Fruit fly (Drosophila melanogaster) whole organism, embryonic: Measurements from ENCODE around the gene CG8206.

Source experiments
- Bteb2 ChIP-seq: fragments of 200-800 bp; sonication (Bioruptor generic); optimal IDR thresholded peaks from 2 replicates; lab custom pipeline; 2016; ENCODE audit warnings: missing biosample characterization, missing genetic modification characterization
- CG12219 ChIP-seq: fragments of 200-800 bp; sonication (Bioruptor generic); optimal IDR thresholded peaks from 3 replicates; lab custom pipeline; 2018; ENCODE audit warnings: missing biosample characterization, mild to moderate bottlenecking, missing genetic modification characterization
- CG12942 ChIP-seq: fragments of 200-800 bp; sonication (Bioruptor generic); optimal IDR thresholded peaks from 3 replicates; lab custom pipeline; 2016; ENCODE audit warnings: missing biosample characterization, missing genetic modification characterization
- CG14014 ChIP-seq: fragments of 200-800 bp; sonication (Bioruptor generic); IDR thresholded peaks from 2 replicates; pipeline ENCODE4 v1.3.6; 2022; ENCODE audit warnings: missing biosample characterization, missing genetic modification characterization
- CG14710 ChIP-seq: fragments of 200-800 bp; sonication (Bioruptor generic); optimal IDR thresholded peaks from 3 replicates; lab custom pipeline; 2019; ENCODE audit warnings: missing biosample characterization, mild to moderate bottlenecking, missing genetic modification characterization, moderate library complexity
- CG14965 ChIP-seq: fragments of 200-800 bp; sonication (Bioruptor generic); optimal IDR thresholded peaks from 2 replicates; lab custom pipeline; 2016; ENCODE audit warnings: missing biosample characterization, missing genetic modification characterization, borderline replicate concordance
- CG15011 ChIP-seq: fragments of 200-800 bp; sonication (Bioruptor generic); optimal IDR thresholded peaks from 3 replicates; lab custom pipeline; 2018; ENCODE audit warnings: missing biosample characterization, mild to moderate bottlenecking, missing genetic modification characterization
- CG15479 ChIP-seq: fragments of 200-800 bp; sonication (Bioruptor generic); optimal IDR thresholded peaks from 3 replicates; lab custom pipeline; 2019; ENCODE audit warnings: missing biosample characterization, mild to moderate bottlenecking, missing genetic modification characterization, moderate library complexity
- CG17186 ChIP-seq: fragments of 200-800 bp; sonication (Bioruptor generic); optimal IDR thresholded peaks from 3 replicates; lab custom pipeline; 2017; ENCODE audit warnings: missing biosample characterization, missing genetic modification reagents, missing genetic modification characterization
- CG30431 ChIP-seq: fragments of 200-800 bp; sonication (Bioruptor generic); optimal IDR thresholded peaks from 2 replicates; lab custom pipeline; 2017; ENCODE audit warnings: missing biosample characterization, missing genetic modification characterization
- CG3281 ChIP-seq: fragments of 200-800 bp; sonication (Bioruptor generic); optimal IDR thresholded peaks from 3 replicates; lab custom pipeline; 2017; ENCODE audit warnings: missing biosample characterization, mild to moderate bottlenecking, missing genetic modification characterization
- CG34422 ChIP-seq: fragments of 200-800 bp; sonication (Bioruptor generic); IDR thresholded peaks from 3 replicates; pipeline ENCODE4 v1.3.6; 2022; ENCODE audit warnings: missing biosample characterization, missing genetic modification characterization
- CG4282 ChIP-seq: fragments of 200-800 bp; sonication (Bioruptor generic); optimal IDR thresholded peaks from 2 replicates; lab custom pipeline; 2016; ENCODE audit warnings: missing biosample characterization, missing genetic modification characterization
- CG6254 ChIP-seq: fragments of 200-800 bp; sonication (Bioruptor generic); optimal IDR thresholded peaks from 3 replicates; lab custom pipeline; 2017; ENCODE audit warnings: mild to moderate bottlenecking, missing biosample characterization, missing genetic modification reagents, missing genetic modification characterization
- CG6683 ChIP-seq: fragments of 200-800 bp; sonication (Bioruptor generic); optimal IDR thresholded peaks from 2 replicates; lab custom pipeline; 2017; ENCODE audit warnings: missing biosample characterization, mild to moderate bottlenecking, missing genetic modification characterization, missing genetic modification reagents
- CG6689 ChIP-seq: fragments of 200-800 bp; sonication (Bioruptor generic); IDR thresholded peaks from 2 replicates; pipeline ENCODE4 v1.3.6; 2022; ENCODE audit warnings: missing biosample characterization, missing genetic modification characterization
- CG7745 ChIP-seq: fragments of 200-800 bp; sonication (Bioruptor generic); optimal IDR thresholded peaks from 2 replicates; lab custom pipeline; 2018; ENCODE audit warnings: missing biosample characterization, mild to moderate bottlenecking, missing genetic modification characterization, moderate library complexity
- CG8359 ChIP-seq: fragments of 200-800 bp; sonication (Bioruptor generic); optimal IDR thresholded peaks from 2 replicates; lab custom pipeline; 2017; ENCODE audit warnings: missing biosample characterization, mild to moderate bottlenecking, missing genetic modification characterization, borderline replicate concordance
- CG8388 ChIP-seq: fragments of 200-800 bp; sonication (Bioruptor generic); optimal IDR thresholded peaks from 2 replicates; lab custom pipeline; 2019; ENCODE audit warnings: missing biosample characterization, mild to moderate bottlenecking, missing genetic modification characterization, moderate library complexity
- CG9797 ChIP-seq: fragments of 200-800 bp; sonication (Bioruptor generic); optimal IDR thresholded peaks from 3 replicates; lab custom pipeline; 2018; ENCODE audit warnings: missing biosample characterization, mild to moderate bottlenecking, missing genetic modification characterization
- Dp ChIP-seq: fragments of 200-800 bp; sonication (Bioruptor generic); optimal IDR thresholded peaks from 2 replicates; lab custom pipeline; 2018; ENCODE audit warnings: missing biosample characterization, mild to moderate bottlenecking, missing genetic modification characterization, moderate library complexity
- Drgx ChIP-seq: fragments of 200-800 bp; sonication (Bioruptor generic); IDR thresholded peaks from 2 replicates; pipeline ENCODE4 v1.3.6; 2022; ENCODE audit warnings: missing biosample characterization, missing genetic modification characterization
- GATAe ChIP-seq: fragments of 200-800 bp; sonication (Bioruptor generic); conservative IDR thresholded peaks from 2 replicates; pipeline ENCODE4 v1.3.6; 2022; ENCODE audit warnings: missing biosample characterization, missing genetic modification characterization
- H15 ChIP-seq: fragments of 200-800 bp; sonication (Bioruptor generic); IDR thresholded peaks from 3 replicates; pipeline ENCODE4 v1.3.6; 2022; ENCODE audit warnings: missing biosample characterization, missing genetic modification characterization
- H2.0 ChIP-seq: fragments of 200-800 bp; sonication (Bioruptor generic); IDR thresholded peaks from 2 replicates; pipeline ENCODE4 v1.3.6; 2022; ENCODE audit warnings: missing biosample characterization, missing genetic modification characterization
- Hr3 ChIP-seq: fragments of 200-800 bp; sonication (Bioruptor generic); optimal IDR thresholded peaks from 3 replicates; lab custom pipeline; 2016; ENCODE audit warnings: missing biosample characterization, missing genetic modification characterization
- Trl ChIP-seq, 3 experiments: fragments of >200 bp in 2 of 3; fragments of 200-800 bp in 1 of 3; sonication (Bioruptor generic) in 1 of 3; optimal IDR thresholded peaks; 2 replicates in 1 of 3; 3 replicates in 2 of 3; lab custom pipeline; 2016 to 2017; ENCODE audit warnings: missing biosample characterization in 1 of 3, missing genetic modification characterization in 1 of 3
- Xrp1 ChIP-seq: fragments of 200-800 bp; sonication (Bioruptor generic); IDR thresholded peaks from 2 replicates; pipeline ENCODE4 v1.3.6; 2022; ENCODE audit warnings: missing biosample characterization, missing genetic modification characterization
- abd-A ChIP-seq: fragments of 200-800 bp; sonication (Bioruptor generic); optimal IDR thresholded peaks from 3 replicates; lab custom pipeline; 2019; ENCODE audit warnings: missing biosample characterization, mild to moderate bottlenecking, missing genetic modification characterization, moderate library complexity
- aop ChIP-seq: fragments of 200-800 bp; sonication (Bioruptor generic); IDR thresholded peaks from 2 replicates; pipeline ENCODE4 v1.3.6; 2022; ENCODE audit warnings: missing biosample characterization, missing genetic modification characterization
- chn ChIP-seq: fragments of 200-800 bp; sonication (Bioruptor generic); optimal IDR thresholded peaks from 2 replicates; lab custom pipeline; 2016; ENCODE audit warnings: missing biosample characterization, missing genetic modification characterization
- croc ChIP-seq: fragments of 200-800 bp; sonication (Bioruptor generic); conservative IDR thresholded peaks from 3 replicates; pipeline ENCODE4 v1.3.6; 2022; ENCODE audit warnings: missing biosample characterization, missing genetic modification characterization
- dm ChIP-seq: fragments of 200-800 bp; sonication (Bioruptor generic); optimal IDR thresholded peaks from 3 replicates; lab custom pipeline; 2016; ENCODE audit warnings: missing biosample characterization, missing genetic modification characterization
- dpn ChIP-seq, 2 experiments: fragments of 200-800 bp; sonication (Bioruptor generic); optimal IDR thresholded peaks; 3 replicates each; lab custom pipeline; 2016; ENCODE audit warnings: missing biosample characterization in 2 of 2, missing genetic modification characterization in 2 of 2
- grau ChIP-seq: fragments of 200-800 bp; optimal IDR thresholded peaks from 3 replicates; lab custom pipeline; 2019; ENCODE audit warnings: missing biosample characterization, mild to moderate bottlenecking, missing genetic modification characterization, moderate library complexity
- her ChIP-seq: fragments of 200-800 bp; sonication (Bioruptor generic); optimal IDR thresholded peaks from 2 replicates; lab custom pipeline; 2016; ENCODE audit warnings: missing biosample characterization, missing genetic modification characterization
- ken ChIP-seq: fragments of 200-800 bp; sonication (Bioruptor generic); IDR thresholded peaks from 3 replicates; pipeline ENCODE4 v1.3.6; 2022; ENCODE audit warnings: missing biosample characterization, missing genetic modification characterization
- knrl ChIP-seq: fragments of 200-800 bp; sonication (Bioruptor generic); IDR thresholded peaks from 3 replicates; pipeline ENCODE4 v1.3.6; 2022; ENCODE audit warnings: missing biosample characterization, missing genetic modification characterization; ENCODE audit not compliant: partially characterized antibody
- mam ChIP-seq: fragments of 200-800 bp; sonication (Bioruptor generic); optimal IDR thresholded peaks from 3 replicates; lab custom pipeline; 2016; ENCODE audit warnings: missing biosample characterization, missing genetic modification characterization
- odd ChIP-seq: fragments of 200-800 bp; sonication (Bioruptor generic); optimal IDR thresholded peaks from 2 replicates; lab custom pipeline; 2017; ENCODE audit warnings: missing biosample characterization, mild to moderate bottlenecking, missing genetic modification characterization
- p53 ChIP-seq: fragments of 200-800 bp; sonication (Bioruptor generic); optimal IDR thresholded peaks from 2 replicates; lab custom pipeline; 2016; ENCODE audit warnings: missing biosample characterization, missing genetic modification characterization
- pfk ChIP-seq: fragments of 200-800 bp; sonication (Bioruptor generic); optimal IDR thresholded peaks from 2 replicates; lab custom pipeline; 2018; ENCODE audit warnings: missing biosample characterization, mild to moderate bottlenecking, missing genetic modification characterization, moderate library complexity
- phol ChIP-seq: fragments of 200-800 bp; sonication (Bioruptor generic); optimal IDR thresholded peaks from 3 replicates; lab custom pipeline; 2018; ENCODE audit warnings: missing biosample characterization, mild to moderate bottlenecking, missing genetic modification characterization, moderate library complexity
- pnt ChIP-seq: fragments of 200-800 bp; sonication (Bioruptor generic); optimal IDR thresholded peaks from 3 replicates; lab custom pipeline; 2016; ENCODE audit warnings: missing biosample characterization, missing genetic modification characterization
- prd ChIP-seq, 3 experiments: fragments of >200 bp in 2 of 3; fragments of 200-800 bp in 1 of 3; sonication (Bioruptor generic) in 1 of 3; optimal IDR thresholded peaks in 2 of 3; IDR thresholded peaks in 1 of 3; 2 replicates in 2 of 3; 3 replicates in 1 of 3; pipeline versions ENCODE4 v1.3.6 to Lab custom; 2017 to 2022; ENCODE audit warnings: missing biosample characterization in 1 of 3, missing genetic modification characterization in 1 of 3
- pzg ChIP-seq: fragments of 200-800 bp; sonication (Bioruptor generic); optimal IDR thresholded peaks from 3 replicates; lab custom pipeline; 2018; ENCODE audit warnings: missing biosample characterization, mild to moderate bottlenecking, missing genetic modification characterization, moderate library complexity
- scrt ChIP-seq: fragments of 200-800 bp; sonication (Bioruptor generic); optimal IDR thresholded peaks from 2 replicates; lab custom pipeline; 2018; ENCODE audit warnings: missing biosample characterization, mild to moderate bottlenecking, missing genetic modification characterization, moderate library complexity
- unpg ChIP-seq: fragments of 200-800 bp; sonication (Bioruptor generic); optimal IDR thresholded peaks from 3 replicates; lab custom pipeline; 2018; ENCODE audit warnings: missing biosample characterization, mild to moderate bottlenecking, missing genetic modification characterization, moderate library complexity
- vvl ChIP-seq: fragments of 200-800 bp; sonication (Bioruptor generic); IDR thresholded peaks from 2 replicates; pipeline ENCODE4 v1.3.6; 2022; ENCODE audit warnings: missing biosample characterization, missing genetic modification characterization

CG8206 gene

dm6 chrX:15703720-15704206 is 35.3 kb upstream of the CG8206 start, which contains the start of the genes Pis and Hap40 (continued):
- TF ChIP-seq CG12942 (peak; percentile 55), CG6689 (GFP tag; lab: Robert Waterston, UW) (peak; percentile 78), CG6254 (GFP tag; lab: Kevin White, UChicago) (no peak), CG3281 (GFP tag; lab: Kevin White, UChicago) (peak; percentile 62), phol (peak; percentile 85), CG7745 (tag; lab: Kevin White, UChicago) (no peak), GATAe (GFP tag; lab: Robert Waterston, UW) (no peak; the same call in 1 of the 2 replicates), CG12219 (GFP tag; lab: Kevin White, UChicago) (peak; percentile 43), Xrp1 (GFP tag; lab: Robert Waterston, UW) (peak; percentile 62), CG8359 (GFP tag; lab: Kevin White, UChicago) (no peak), croc (GFP tag; lab: Robert Waterston, UW) (peak; percentile 70; the same call in 2 of the 3 replicates), dpn (GFP tag; optimal IDR thresholded peaks at IDR 0.05; lab: Kevin White, UChicago) (peak; percentile 51 to 78), CG30431 (peak; percentile 53), pzg (GFP tag; lab: Kevin White, UChicago) (peak; percentile 62), Hr3 (GFP tag; lab: Kevin White, UChicago) (peak; percentile 72), abd-A (tag; lab: Kevin White, UChicago) (no peak), Bteb2 (GFP tag; lab: Kevin White, UChicago) (no peak), CG15479 (GFP tag; lab: Kevin White, UChicago) (no peak), dm (GFP tag; lab: Kevin White, UChicago) (no peak), H15 (GFP tag; lab: Robert Waterston, UW) (0 out of 3 replicates have a peak, but pooled peaks have one; percentile 31), pnt (GFP tag; lab: Kevin White, UChicago) (peak; percentile 73), CG15011 (GFP tag; lab: Kevin White, UChicago) (peak; percentile 32), mam (GFP tag; lab: Kevin White, UChicago) (peak; percentile 68), CG4282 (GFP tag; lab: Kevin White, UChicago) (no peak), CG14710 (tag; lab: Kevin White, UChicago) (peak; percentile 87), CG6683 (no peak), CG9797 (GFP tag; lab: Kevin White, UChicago) (peak; percentile 92), CG14965 (no peak), vvl (0 out of 2 replicates have a peak, but pooled peaks have one; percentile 18), grau (peak; percentile 84), H2.0 (GFP tag; lab: Robert Waterston, UW) (peak; percentile 26; the same call in 1 of the 2 replicates), aop (GFP tag; lab: Robert Waterston, UW) (no peak), CG8388 (GFP tag; lab: Kevin White, UChicago) (peak; percentile 56), her (GFP tag; lab: Kevin White, UChicago) (no peak), prd (optimal IDR thresholded peaks at IDR 0.05; lab: Kevin White, UChicago) (no peak), prd (GFP tag; IDR thresholded peaks at IDR 0.05; lab: Robert Waterston, UW) (peak; percentile 81), unpg (GFP tag; lab: Kevin White, UChicago) (peak; percentile 72), knrl (GFP tag; lab: Robert Waterston, UW) (no peak), odd (GFP tag; lab: Kevin White, UChicago) (no peak), p53 (GFP tag; lab: Kevin White, UChicago) (no peak), Drgx (GFP tag; lab: Robert Waterston, UW) (peak; percentile 47; the same call in 1 of the 2 replicates), ken (peak; percentile 67; the same call in 2 of the 3 replicates), pfk (GFP tag; lab: Kevin White, UChicago) (no peak), CG14014 (GFP tag; lab: Robert Waterston, UW) (peak; percentile 80), Dp (no peak), CG17186 (peak; percentile 10), CG34422 (GFP tag; lab: Robert Waterston, UW) (peak; percentile 61; the same call in 2 of the 3 replicates), scrt (GFP tag; lab: Kevin White, UChicago) (no peak), chn (GFP tag; lab: Kevin White, UChicago) (peak; percentile 69), Trl (optimal IDR thresholded peaks at IDR 0.05; lab: Kevin White, UChicago) (no peak), Trl (GFP tag; optimal IDR thresholded peaks at IDR 0.05; lab: Kevin White, UChicago) (no peak)
